Fruit fly (Drosophila melanogaster) whole organism, wandering third instar larva: ENCODE data around the gene PGAP1.

ENCODE experiments used
- Abd-B ChIP-seq: fragments of >200 bp; optimal IDR thresholded peaks from 2 replicates; lab custom pipeline; 2017; ENCODE audit warnings: missing biosample characterization, missing genetic modification characterization
- CG32264 ChIP-seq: fragments of 200-800 bp; sonication (Bioruptor generic); optimal IDR thresholded peaks from 2 replicates; lab custom pipeline; 2016; ENCODE audit warnings: missing biosample characterization, missing genetic modification characterization
- CG9705 ChIP-seq: fragments of 200-800 bp; sonication (Bioruptor generic); optimal IDR thresholded peaks from 2 replicates; lab custom pipeline; 2018; ENCODE audit warnings: missing biosample characterization, mild to moderate bottlenecking, missing genetic modification characterization
- CrebA ChIP-seq: fragments of 200-800 bp; sonication (Bioruptor generic); optimal IDR thresholded peaks from 2 replicates; lab custom pipeline; 2016; ENCODE audit warnings: missing biosample characterization, mild to moderate bottlenecking, missing genetic modification characterization, borderline replicate concordance
- Dfd ChIP-seq: fragments of >200 bp; optimal IDR thresholded peaks from 2 replicates; lab custom pipeline; 2017; ENCODE audit warnings: missing biosample characterization, missing genetic modification characterization
- Dif ChIP-seq: fragments of 200-275, 200-300 bp; sonication (Bioruptor generic); optimal IDR thresholded peaks from 2 replicates; lab custom pipeline; 2018; ENCODE audit warnings: missing biosample characterization, missing genetic modification characterization; ENCODE audit not compliant: partially characterized antibody
- GATAd ChIP-seq: sonication (Bioruptor generic); optimal IDR thresholded peaks from 2 replicates; lab custom pipeline; 2016; ENCODE audit warnings: missing biosample characterization, missing genetic modification characterization
- HLH106 ChIP-seq: fragments of 200-800 bp; optimal IDR thresholded peaks from 3 replicates; lab custom pipeline; 2019; ENCODE audit warnings: missing biosample characterization, mild to moderate bottlenecking, missing genetic modification characterization, moderate library complexity
- Hnf4 ChIP-seq: fragments of 200-800 bp; sonication (Bioruptor generic); optimal IDR thresholded peaks from 2 replicates; lab custom pipeline; 2016; ENCODE audit warnings: missing biosample characterization, mild to moderate bottlenecking, missing genetic modification characterization
- Hr78 ChIP-seq: fragments of >200 bp; optimal IDR thresholded peaks from 2 replicates; lab custom pipeline; 2017; ENCODE audit warnings: missing biosample characterization, missing genetic modification characterization
- Hr83 ChIP-seq: fragments of 200-300 bp; sonication (Bioruptor generic); optimal IDR thresholded peaks from 2 replicates; lab custom pipeline; 2016; ENCODE audit warnings: missing biosample characterization, mild to moderate bottlenecking, missing genetic modification characterization, moderate library complexity; ENCODE audit not compliant: poor library complexity, severe bottlenecking
- Jra ChIP-seq: sonication (Bioruptor generic); optimal IDR thresholded peaks from 2 replicates; lab custom pipeline; 2016; ENCODE audit warnings: missing biosample characterization, missing genetic modification characterization
- Mio ChIP-seq: sonication (Bioruptor generic); optimal IDR thresholded peaks from 2 replicates; lab custom pipeline; 2016; ENCODE audit warnings: missing biosample characterization, missing genetic modification characterization
- Myc ChIP-seq: fragments of >200 bp; optimal IDR thresholded peaks from 2 replicates; lab custom pipeline; 2017
- N ChIP-seq: fragments of >200 bp; optimal IDR thresholded peaks from 2 replicates; lab custom pipeline; 2018; ENCODE audit warnings: missing biosample characterization, missing external identifiers, missing genetic modification characterization
- OdsH ChIP-seq: fragments of 200-800 bp; sonication (Bioruptor generic); optimal IDR thresholded peaks from 2 replicates; lab custom pipeline; 2016; ENCODE audit warnings: missing biosample characterization, mild to moderate bottlenecking, missing genetic modification characterization
- Rel ChIP-seq, 2 experiments: fragments of 200-800 bp; sonication (Bioruptor generic) in 1 of 2; optimal IDR thresholded peaks; 2 replicates in 1 of 2; 3 replicates in 1 of 2; lab custom pipeline; 2016 to 2019; ENCODE audit warnings: mild to moderate bottlenecking in 2 of 2, missing biosample characterization in 2 of 2, missing genetic modification characterization in 2 of 2, moderate library complexity in 1 of 2
- Sp1 ChIP-seq: fragments of 200-800 bp; sonication (Bioruptor generic); optimal IDR thresholded peaks from 3 replicates; lab custom pipeline; 2019; ENCODE audit warnings: missing biosample characterization, mild to moderate bottlenecking, missing genetic modification characterization, moderate library complexity
- Vsx2 ChIP-seq: fragments of 200-300, 225-300 bp; sonication (Bioruptor generic); optimal IDR thresholded peaks from 2 replicates; lab custom pipeline; 2018; ENCODE audit warnings: missing biosample characterization, missing genetic modification characterization; ENCODE audit not compliant: partially characterized antibody
- br ChIP-seq: fragments of 200-800 bp; sonication (Bioruptor generic); optimal IDR thresholded peaks from 2 replicates; lab custom pipeline; 2016; ENCODE audit warnings: missing biosample characterization, missing genetic modification characterization
- brk ChIP-seq: fragments of 200-800 bp; sonication (Bioruptor generic); optimal IDR thresholded peaks from 2 replicates; lab custom pipeline; 2016; ENCODE audit warnings: missing biosample characterization, mild to moderate bottlenecking, missing genetic modification characterization
- dl ChIP-seq, 2 experiments: fragments of 175-275, 200-275 bp in 1 of 2; fragments of 200-275 bp in 1 of 2; sonication (Bioruptor generic); optimal IDR thresholded peaks; lab custom pipeline; 2018; ENCODE audit warnings: mild to moderate bottlenecking in 2 of 2, missing biosample characterization in 2 of 2, missing genetic modification characterization in 2 of 2, moderate library complexity in 2 of 2; ENCODE audit not compliant: partially characterized antibody in 2 of 2, insufficient read depth in 1 of 2
- dmrt93B ChIP-seq: fragments of 200-800 bp; sonication (Bioruptor generic); optimal IDR thresholded peaks from 2 replicates; lab custom pipeline; 2018; ENCODE audit warnings: missing biosample characterization, mild to moderate bottlenecking, missing genetic modification characterization
- dsf ChIP-seq: sonication (Bioruptor generic); optimal IDR thresholded peaks from 2 replicates; lab custom pipeline; 2016; ENCODE audit warnings: missing biosample characterization, missing genetic modification characterization, borderline replicate concordance
- ey ChIP-seq: fragments of 200-800 bp; sonication (Bioruptor generic); optimal IDR thresholded peaks from 2 replicates; lab custom pipeline; 2016; ENCODE audit warnings: missing biosample characterization, missing genetic modification characterization
- foxo ChIP-seq, 2 experiments: fragments of 200-800 bp; sonication (Bioruptor generic); optimal IDR thresholded peaks; 2 replicates in 1 of 2; 3 replicates in 1 of 2; lab custom pipeline; 2016 to 2017; ENCODE audit warnings: missing biosample characterization in 2 of 2, missing genetic modification characterization in 2 of 2
- fru ChIP-seq: fragments of 200-800 bp; sonication (Bioruptor generic); optimal IDR thresholded peaks from 3 replicates; lab custom pipeline; 2016; ENCODE audit warnings: missing biosample characterization, mild to moderate bottlenecking, missing genetic modification characterization
- h ChIP-seq: fragments of 200-800 bp; sonication (Bioruptor generic); optimal IDR thresholded peaks from 3 replicates; lab custom pipeline; 2016; ENCODE audit warnings: missing biosample characterization, mild to moderate bottlenecking, missing genetic modification characterization
- jim ChIP-seq: fragments of 175-275, 200-325 bp; sonication (Bioruptor generic); optimal IDR thresholded peaks from 2 replicates; lab custom pipeline; 2016; ENCODE audit warnings: missing biosample characterization, mild to moderate bottlenecking, missing genetic modification characterization
- lola ChIP-seq: fragments of >200 bp; optimal IDR thresholded peaks from 2 replicates; lab custom pipeline; 2017; ENCODE audit warnings: missing biosample characterization, missing genetic modification characterization
- pan ChIP-seq: fragments of >200 bp; optimal IDR thresholded peaks from 2 replicates; lab custom pipeline; 2017
- psq ChIP-seq: fragments of 200-800 bp; sonication (Bioruptor generic); optimal IDR thresholded peaks from 3 replicates; lab custom pipeline; 2017; ENCODE audit warnings: missing biosample characterization, mild to moderate bottlenecking, missing genetic modification characterization, moderate library complexity
- rgr ChIP-seq: fragments of 200-800 bp; sonication (Bioruptor generic); optimal IDR thresholded peaks from 3 replicates; lab custom pipeline; 2016; ENCODE audit warnings: missing biosample characterization, mild to moderate bottlenecking, missing genetic modification characterization
- sage ChIP-seq: fragments of 200-800 bp; sonication (Bioruptor generic); optimal IDR thresholded peaks from 2 replicates; lab custom pipeline; 2016; ENCODE audit warnings: missing biosample characterization, mild to moderate bottlenecking, missing genetic modification characterization
- sv ChIP-seq: fragments of 200-800 bp; sonication (Bioruptor generic); optimal IDR thresholded peaks from 3 replicates; lab custom pipeline; 2016; ENCODE audit warnings: missing biosample characterization, missing genetic modification characterization
- tai ChIP-seq: sonication (Bioruptor generic); optimal IDR thresholded peaks from 2 replicates; lab custom pipeline; 2016; ENCODE audit warnings: missing biosample characterization, missing genetic modification characterization
- usp ChIP-seq: fragments of >200 bp; optimal IDR thresholded peaks from 2 replicates; lab custom pipeline; 2017; ENCODE audit warnings: missing biosample characterization, missing genetic modification characterization
- woc ChIP-seq: sonication (Bioruptor generic); optimal IDR thresholded peaks from 2 replicates; lab custom pipeline; 2016; ENCODE audit warnings: missing biosample characterization, mild to moderate bottlenecking, missing genetic modification characterization

PGAP1 gene

DNA sequence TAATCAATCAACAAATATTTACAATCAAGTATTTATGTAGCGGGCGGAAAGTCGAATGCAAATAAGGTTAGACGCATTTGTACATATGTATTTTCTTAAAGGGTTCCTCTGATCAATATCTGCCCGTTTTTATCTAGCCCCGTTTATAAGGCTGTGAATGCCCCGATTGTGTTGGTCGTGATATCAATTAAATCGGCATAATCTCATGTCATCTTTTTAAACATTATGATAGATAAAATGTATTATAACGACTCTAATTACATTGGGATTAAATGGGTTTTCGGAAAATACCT lies 11.1 kb downstream of the PGAP1 start:
- TF ChIP-seq sv (GFP tag; lab: Kevin White, UChicago), result peak; percentile 4
- TF ChIP-seq tai, result no peak
- TF ChIP-seq, all 38 proteins: peak for 1

DNA sequence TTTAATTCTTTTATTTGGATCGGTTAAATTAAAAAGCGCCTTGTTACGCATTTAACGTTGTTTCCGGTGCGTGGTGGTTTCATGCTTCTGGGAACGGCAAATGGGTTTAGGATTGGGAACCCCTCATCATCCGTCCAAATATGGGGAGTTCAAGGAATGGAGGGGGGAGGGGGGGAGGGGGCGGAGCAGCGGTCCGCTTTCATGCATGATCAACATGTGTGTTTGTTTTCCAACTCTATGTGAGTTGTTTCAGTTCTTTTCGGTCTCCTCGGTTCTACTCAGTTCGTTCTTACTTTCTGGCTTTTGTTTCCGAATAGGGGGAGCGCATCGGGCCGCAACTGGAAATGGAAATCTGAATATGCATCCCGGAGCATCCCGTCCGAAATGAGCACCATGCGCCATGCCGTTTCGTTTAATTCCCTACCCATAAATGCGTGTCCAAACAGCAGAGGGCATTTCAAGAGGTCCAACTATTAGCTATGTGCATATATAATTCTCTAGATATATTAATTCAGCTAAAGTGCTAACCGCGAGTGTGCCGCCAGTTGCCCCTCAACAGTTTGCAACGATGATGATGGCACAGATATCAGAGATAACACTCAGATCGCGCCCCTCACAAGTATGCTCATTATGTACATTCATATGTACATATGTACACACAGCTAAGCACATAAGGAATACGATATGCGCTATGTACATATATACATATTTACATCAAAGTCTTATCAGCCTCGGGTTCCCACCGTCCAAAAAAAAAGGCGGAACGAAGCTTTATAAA lies 11.7 kb downstream of the PGAP1 start:
- TF ChIP-seq jim (GFP tag; lab: Kevin White, UChicago), result no peak
- TF ChIP-seq tai, result no peak
- peak; percentile 57 for TF ChIP-seq OdsH (GFP tag; lab: Kevin White, UChicago)
- TF ChIP-seq dmrt93B (GFP tag; lab: Kevin White, UChicago), result peak; percentile 30
- TF ChIP-seq pan (lab: Kevin White, UChicago), result no peak
- TF ChIP-seq h (GFP tag; lab: Kevin White, UChicago), result peak; percentile 66
- TF ChIP-seq Abd-B (GFP tag; lab: Kevin White, UChicago), result no peak
- no peak for TF ChIP-seq Vsx2 (GFP tag; lab: Kevin White, UChicago)
- peak; percentile 8 for TF ChIP-seq sage (GFP tag; lab: Kevin White, UChicago)
- peak; percentile 11 for TF ChIP-seq ey (GFP tag; lab: Kevin White, UChicago)
- TF ChIP-seq br (GFP tag; lab: Kevin White, UChicago), result peak; percentile 63
- no peak for TF ChIP-seq lola
- TF ChIP-seq rgr (GFP tag; lab: Kevin White, UChicago), result peak; percentile 52
- no peak for TF ChIP-seq Myc
- TF ChIP-seq Dif, result no peak
- peak; percentile 8 for TF ChIP-seq HLH106
- TF ChIP-seq Hr83 (GFP tag; lab: Kevin White, UChicago), result peak; percentile 70
- TF ChIP-seq Hnf4 (GFP tag; lab: Kevin White, UChicago), result peak; percentile 73
- no peak for TF ChIP-seq Hr78 (GFP tag; lab: Kevin White, UChicago)
- no peak for TF ChIP-seq woc (GFP tag; lab: Kevin White, UChicago)
- TF ChIP-seq Mio (GFP tag; lab: Kevin White, UChicago), result no peak
- no peak for TF ChIP-seq Dfd (GFP tag; lab: Kevin White, UChicago)
- no peak for TF ChIP-seq N (GFP tag; lab: Kevin White, UChicago)
- no peak for TF ChIP-seq dl (GFP tag; optimal IDR thresholded peaks at IDR 0.05; lab: Kevin White, UChicago; ENCODE audit: insufficient read depth in 1 of 2, partially characterized antibody in 2 of 2)
- TF ChIP-seq CG32264 (GFP tag; lab: Kevin White, UChicago), result no peak
- TF ChIP-seq brk (GFP tag; lab: Kevin White, UChicago), result no peak
- TF ChIP-seq Jra (GFP tag; lab: Kevin White, UChicago), result peak; percentile 60
- TF ChIP-seq CG9705 (GFP tag; lab: Kevin White, UChicago), result peak; percentile 48
- TF ChIP-seq GATAd (GFP tag; lab: Kevin White, UChicago), result peak; percentile 28
- TF ChIP-seq foxo (GFP tag; optimal IDR thresholded peaks at IDR 0.05; lab: Kevin White, UChicago), result peak in 1 of 2 experiments; percentile 59
- TF ChIP-seq psq, result peak; percentile 52
- TF ChIP-seq CrebA, result no peak
- TF ChIP-seq Rel (GFP tag; optimal IDR thresholded peaks at IDR 0.05; lab: Kevin White, UChicago), result no peak
- TF ChIP-seq Rel (tag; optimal IDR thresholded peaks at IDR 0.05; lab: Kevin White, UChicago), result no peak
- TF ChIP-seq usp (GFP tag; lab: Kevin White, UChicago), result no peak
- peak; percentile 77 for TF ChIP-seq sv (GFP tag; lab: Kevin White, UChicago)
- peak; percentile 33 for TF ChIP-seq dsf
- TF ChIP-seq Sp1 (GFP tag; lab: Kevin White, UChicago), result peak; percentile 70
- peak; percentile 36 for TF ChIP-seq fru (GFP tag; lab: Kevin White, UChicago)
- TF ChIP-seq, all 38 proteins: peak for 19

DNA sequence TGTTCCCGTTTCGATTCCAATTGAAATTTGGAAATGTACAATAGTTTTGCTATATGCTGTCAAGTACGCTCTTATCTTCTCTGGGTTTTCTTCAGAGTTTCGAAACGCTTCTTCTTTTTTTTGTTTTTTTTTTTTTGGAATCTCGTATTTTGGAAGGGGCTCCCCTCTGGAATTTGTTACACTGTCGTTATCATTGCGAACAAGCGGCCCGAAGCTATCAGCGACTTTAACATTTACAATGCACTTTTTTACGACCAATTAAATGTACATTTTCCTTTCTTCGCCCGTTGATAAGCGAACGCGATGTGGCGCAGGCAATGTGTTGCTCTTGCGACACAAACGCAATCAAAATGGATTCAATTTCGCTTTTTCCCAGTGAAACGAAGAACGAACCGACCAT lies 12.4 kb downstream of the PGAP1 start:
- TF ChIP-seq dmrt93B (GFP tag; lab: Kevin White, UChicago) (no peak), Vsx2 (GFP tag; lab: Kevin White, UChicago) (no peak), Rel (GFP tag; optimal IDR thresholded peaks at IDR 0.05; lab: Kevin White, UChicago) (no peak), Rel (tag; optimal IDR thresholded peaks at IDR 0.05; lab: Kevin White, UChicago) (peak; percentile 85)
